Fruit fly (Drosophila melanogaster) Kc167 (cell line): Measurements from ENCODE around the gene EMC4.

Experiments
- Myc ChIP-seq: fragments of >200 bp; optimal IDR thresholded peaks from 2 replicates; lab custom pipeline; 2017; ENCODE audit warnings: missing external identifiers
- Sin3A ChIP-seq: fragments of >200 bp; optimal IDR thresholded peaks from 2 replicates; lab custom pipeline; 2018; ENCODE audit warnings: missing external identifiers
- h ChIP-seq: fragments of >200 bp; optimal IDR thresholded peaks from 3 replicates; lab custom pipeline; 2018; ENCODE audit warnings: missing external identifiers
- insv ChIP-seq: fragments of >200 bp; optimal IDR thresholded peaks from 3 replicates; lab custom pipeline; 2018; ENCODE audit warnings: missing external identifiers
- psq ChIP-seq: fragments of >200 bp; optimal IDR thresholded peaks from 2 replicates; lab custom pipeline; 2017; ENCODE audit warnings: missing external identifiers
- ttk ChIP-seq: sonication (Bioruptor generic); optimal IDR thresholded peaks from 2 replicates; lab custom pipeline; 2017; ENCODE audit warnings: missing external identifiers

Gene EMC4

dm6 chr3L:22885843-22886242, 17.8 kb upstream of the EMC4 start:
- no peak for TF ChIP-seq insv
- no peak for TF ChIP-seq Myc (lab: Kevin White, UChicago)
- TF ChIP-seq h (lab: Kevin White, UChicago): no peak
- TF ChIP-seq ttk (lab: Kevin White, UChicago): no peak
- TF ChIP-seq psq: no peak
- TF ChIP-seq Sin3A (lab: Kevin White, UChicago): no peak

dm6 chr3L:22884481-22884880, 16.4 kb upstream of the EMC4 start:
- TF ChIP-seq ttk (lab: Kevin White, UChicago) (no peak), Myc (lab: Kevin White, UChicago) (no peak), Sin3A (lab: Kevin White, UChicago) (no peak), h (lab: Kevin White, UChicago) (no peak), psq (no peak)

dm6 chr3L:22883649-22884048, 15.6 kb upstream of the EMC4 start:
- no peak for TF ChIP-seq insv
- TF ChIP-seq h (lab: Kevin White, UChicago): no peak
- no peak for TF ChIP-seq ttk (lab: Kevin White, UChicago)
- no peak for TF ChIP-seq Sin3A (lab: Kevin White, UChicago)
- TF ChIP-seq Myc (lab: Kevin White, UChicago): no peak
- TF ChIP-seq psq: no peak

- TF ChIP-seq Sin3A (lab: Kevin White, UChicago): no peak
- no peak for TF ChIP-seq insv
- TF ChIP-seq Myc (lab: Kevin White, UChicago): no peak
- TF ChIP-seq ttk (lab: Kevin White, UChicago): no peak
- TF ChIP-seq h (lab: Kevin White, UChicago): no peak
- no peak for TF ChIP-seq psq
These were observed 12.9 kb upstream of the EMC4 start, which contains the start of gene slif for dm6 chr3L:22880914-22881313. TSS of gene slif (plus strand) at chr3L:22881045.

- TF ChIP-seq Myc (lab: Kevin White, UChicago) (no peak), h (lab: Kevin White, UChicago) (no peak), psq (no peak), insv (no peak), ttk (lab: Kevin White, UChicago) (no peak), Sin3A (lab: Kevin White, UChicago) (no peak)
These were observed 11.3 kb upstream of the EMC4 start for dm6 chr3L:22879344-22879723.

- no peak for TF ChIP-seq psq
- no peak for TF ChIP-seq h (lab: Kevin White, UChicago)
- TF ChIP-seq ttk (lab: Kevin White, UChicago): no peak
- no peak for TF ChIP-seq Sin3A (lab: Kevin White, UChicago)
- TF ChIP-seq Myc (lab: Kevin White, UChicago): no peak
- no peak for TF ChIP-seq insv
These were observed 10.8 kb upstream of the EMC4 start, which contains the start of the genes Chro and Ssl1 for dm6 chr3L:22878723-22879343. TSS of gene Chro (minus strand) at chr3L:22878984. TSS of gene Ssl1 (plus strand) at chr3L:22879089.

- TF ChIP-seq Sin3A (lab: Kevin White, UChicago): no peak
- no peak for TF ChIP-seq h (lab: Kevin White, UChicago)
These were observed 9.9 kb upstream of the EMC4 start for dm6 chr3L:22877934-22878333.

- no peak for TF ChIP-seq psq
- no peak for TF ChIP-seq Myc (lab: Kevin White, UChicago)
- TF ChIP-seq insv: no peak
- TF ChIP-seq ttk (lab: Kevin White, UChicago): no peak
- no peak for TF ChIP-seq Sin3A (lab: Kevin White, UChicago)
- TF ChIP-seq h (lab: Kevin White, UChicago): no peak
These were observed 3.9 kb upstream of the EMC4 start, which contains the start of the genes CG11109 and Arf1 for dm6 chr3L:22871845-22872361. TSS of gene CG11109 (plus strand) at chr3L:22872200. TSS of gene Arf1 (minus strand) at chr3L:22872231.

- TF ChIP-seq insv: no peak
These were observed 3.2 kb upstream of the EMC4 start for dm6 chr3L:22871030-22871844.

- TF ChIP-seq insv (no peak), ttk (lab: Kevin White, UChicago) (no peak)
These were observed 2.3 kb upstream of the EMC4 start for dm6 chr3L:22870378-22870777.

dm6 chr3L:22865061-22865418, 3.0 kb downstream of the EMC4 start:
- TF ChIP-seq ttk (lab: Kevin White, UChicago) (no peak), Sin3A (lab: Kevin White, UChicago) (no peak), h (lab: Kevin White, UChicago) (no peak), psq (no peak), Myc (lab: Kevin White, UChicago) (no peak)

- no peak for TF ChIP-seq h (lab: Kevin White, UChicago)
- no peak for TF ChIP-seq insv
- TF ChIP-seq Myc (lab: Kevin White, UChicago): no peak
- TF ChIP-seq ttk (lab: Kevin White, UChicago): no peak
- TF ChIP-seq Sin3A (lab: Kevin White, UChicago): no peak
- TF ChIP-seq psq: no peak
These were observed 3.6 kb downstream of the EMC4 start, which contains the start of gene CG33170 for dm6 chr3L:22864254-22865060. TSS of gene CG33170 (plus strand) at chr3L:22864600.
